Fruit fly (Drosophila melanogaster) whole organism, embryonic: Measurements from ENCODE around the gene CG34398.

ENCODE experiments used
- BtbVII ChIP-seq: fragments of 200-800 bp; sonication (Bioruptor generic); optimal IDR thresholded peaks from 3 replicates; lab custom pipeline; 2017; ENCODE audit warnings: missing biosample characterization, mild to moderate bottlenecking, missing genetic modification characterization
- CG10979 ChIP-seq: fragments of 200-800 bp; sonication (Bioruptor generic); optimal IDR thresholded peaks from 2 replicates; lab custom pipeline; 2018; ENCODE audit warnings: missing biosample characterization, mild to moderate bottlenecking, missing genetic modification characterization, moderate library complexity
- CG11247 ChIP-seq: fragments of 200-800 bp; sonication (Bioruptor generic); IDR thresholded peaks from 2 replicates; pipeline ENCODE4 v1.3.6; 2022; ENCODE audit warnings: missing biosample characterization, missing genetic modification characterization
- CG12942 ChIP-seq: fragments of 200-800 bp; sonication (Bioruptor generic); optimal IDR thresholded peaks from 3 replicates; lab custom pipeline; 2016; ENCODE audit warnings: missing biosample characterization, missing genetic modification characterization
- CG15514 ChIP-seq: fragments of 200-800 bp; sonication (Bioruptor generic); optimal IDR thresholded peaks from 3 replicates; lab custom pipeline; 2017; ENCODE audit warnings: missing biosample characterization, missing genetic modification characterization, mild to moderate bottlenecking, moderate library complexity, missing genetic modification reagents
- CG16813 ChIP-seq: fragments of 200-800 bp; sonication (Bioruptor generic); IDR thresholded peaks from 3 replicates; pipeline ENCODE4 v1.3.6; 2022; ENCODE audit warnings: missing biosample characterization, missing genetic modification characterization; ENCODE audit not compliant: partially characterized antibody
- CG17802 ChIP-seq: fragments of 200-800 bp; sonication (Bioruptor generic); optimal IDR thresholded peaks from 2 replicates; lab custom pipeline; 2018; ENCODE audit warnings: missing biosample characterization, mild to moderate bottlenecking, missing genetic modification characterization, moderate library complexity
- CG18764 ChIP-seq: fragments of 200-800 bp; sonication (Bioruptor generic); optimal IDR thresholded peaks from 3 replicates; lab custom pipeline; 2016; ENCODE audit warnings: missing biosample characterization, missing genetic modification characterization
- CG31388 ChIP-seq: fragments of 200-800 bp; sonication (Bioruptor generic); optimal IDR thresholded peaks from 2 replicates; lab custom pipeline; 2016; ENCODE audit warnings: missing biosample characterization, missing genetic modification characterization
- CG34376 ChIP-seq: fragments of 200-800 bp; sonication (Bioruptor generic); optimal IDR thresholded peaks from 2 replicates; lab custom pipeline; 2018; ENCODE audit warnings: missing biosample characterization, mild to moderate bottlenecking, missing genetic modification characterization
- CG3726 ChIP-seq: fragments of 200-800 bp; sonication (Bioruptor generic); IDR thresholded peaks from 3 replicates; pipeline ENCODE4, ENCODE4 v1.3.6; 2022; ENCODE audit warnings: missing biosample characterization, missing genetic modification characterization
- CG43689 ChIP-seq: fragments of 200-800 bp; sonication (Bioruptor generic); IDR thresholded peaks from 2 replicates; pipeline ENCODE4 v1.3.6; 2022; ENCODE audit warnings: missing biosample characterization, missing genetic modification characterization
- CG4617 ChIP-seq: fragments of 200-800 bp; sonication (Bioruptor generic); optimal IDR thresholded peaks from 3 replicates; lab custom pipeline; 2016; ENCODE audit warnings: missing biosample characterization, missing genetic modification characterization, borderline replicate concordance
- CG6175 ChIP-seq: fragments of 200-800 bp; sonication (Bioruptor generic); IDR thresholded peaks from 3 replicates; pipeline ENCODE4 v1.3.6; 2022; ENCODE audit warnings: missing biosample characterization, missing genetic modification characterization
- CG6254 ChIP-seq: fragments of 200-800 bp; sonication (Bioruptor generic); optimal IDR thresholded peaks from 3 replicates; lab custom pipeline; 2017; ENCODE audit warnings: mild to moderate bottlenecking, missing biosample characterization, missing genetic modification reagents, missing genetic modification characterization
- CG6683 ChIP-seq: fragments of 200-800 bp; sonication (Bioruptor generic); optimal IDR thresholded peaks from 2 replicates; lab custom pipeline; 2017; ENCODE audit warnings: missing biosample characterization, mild to moderate bottlenecking, missing genetic modification characterization, missing genetic modification reagents
- CG8281 ChIP-seq: fragments of 200-800 bp; sonication (Bioruptor generic); optimal IDR thresholded peaks from 2 replicates; lab custom pipeline; 2018; ENCODE audit warnings: missing biosample characterization, mild to moderate bottlenecking, missing genetic modification characterization, moderate library complexity
- Ets65A ChIP-seq: fragments of 200-800 bp; sonication (Bioruptor generic); peaks from one replicate; lab custom pipeline; 2016; ENCODE audit warnings: missing biosample characterization, missing genetic modification characterization
- GATAe ChIP-seq: fragments of 200-800 bp; sonication (Bioruptor generic); conservative IDR thresholded peaks from 2 replicates; pipeline ENCODE4 v1.3.6; 2022; ENCODE audit warnings: missing biosample characterization, missing genetic modification characterization
- HLHmδ ChIP-seq: fragments of 200-800 bp; sonication (Bioruptor generic); optimal IDR thresholded peaks from 2 replicates; lab custom pipeline; 2018; ENCODE audit warnings: missing biosample characterization, mild to moderate bottlenecking, missing genetic modification characterization, moderate library complexity
- Hr51 ChIP-seq, 2 experiments: fragments of 200-800 bp; sonication (Bioruptor generic); optimal IDR thresholded peaks; 2 replicates in 1 of 2; 3 replicates in 1 of 2; lab custom pipeline; 2016 to 2018; ENCODE audit warnings: missing biosample characterization in 2 of 2, missing genetic modification characterization in 2 of 2, mild to moderate bottlenecking in 1 of 2, moderate library complexity in 1 of 2
- Jarid2 ChIP-seq: fragments of 200-800 bp; sonication (Bioruptor generic); optimal IDR thresholded peaks from 3 replicates; lab custom pipeline; 2017; ENCODE audit warnings: mild to moderate bottlenecking, missing biosample characterization, missing genetic modification reagents, missing genetic modification characterization
- Med ChIP-seq: fragments of 200-800 bp; sonication (Bioruptor generic); peaks from one replicate; lab custom pipeline; 2016; ENCODE audit warnings: missing biosample characterization, missing genetic modification characterization, mild to moderate bottlenecking, inconsistent platforms, moderate library complexity
- Side ChIP-seq: fragments of 200-800 bp; sonication (Bioruptor generic); optimal IDR thresholded peaks from 2 replicates; lab custom pipeline; 2016; ENCODE audit warnings: missing biosample characterization, missing genetic modification characterization
- Usf ChIP-seq: fragments of 200-800 bp; sonication (Bioruptor generic); optimal IDR thresholded peaks from 2 replicates; lab custom pipeline; 2017; ENCODE audit warnings: missing genotype, missing biosample characterization, missing genetic modification characterization
- ara ChIP-seq: fragments of 200-800 bp; sonication (Bioruptor generic); IDR thresholded peaks from 2 replicates; pipeline ENCODE4 v1.3.6; 2022; ENCODE audit warnings: missing biosample characterization, missing genetic modification characterization
- bcd ChIP-seq: fragments of 200-800 bp; sonication (Bioruptor generic); optimal IDR thresholded peaks from 2 replicates; lab custom pipeline; 2017; ENCODE audit warnings: missing biosample characterization, mild to moderate bottlenecking, missing genetic modification characterization
- bsh ChIP-seq, 2 experiments: fragments of 200-800 bp; sonication (Bioruptor generic); optimal IDR thresholded peaks; 2 replicates each; lab custom pipeline; 2017 to 2018; ENCODE audit warnings: mild to moderate bottlenecking in 2 of 2, missing biosample characterization in 2 of 2, missing genetic modification characterization in 2 of 2, moderate library complexity in 1 of 2
- cato ChIP-seq: fragments of 200-800 bp; sonication (Bioruptor generic); optimal IDR thresholded peaks from 2 replicates; lab custom pipeline; 2016; ENCODE audit warnings: missing biosample characterization, missing genetic modification characterization, borderline replicate concordance
- chinmo ChIP-seq: fragments of 200-800 bp; sonication (Bioruptor generic); IDR thresholded peaks from 4 replicates; pipeline ENCODE4 v1.3.6; 2022; ENCODE audit warnings: missing biosample characterization, missing genetic modification characterization; ENCODE audit not compliant: partially characterized antibody
- crol ChIP-seq: fragments of 200-800 bp; sonication (Bioruptor generic); IDR thresholded peaks from 2 replicates; pipeline ENCODE4 v1.3.6; 2022; ENCODE audit warnings: missing biosample characterization, missing genetic modification characterization
- dmrt99B ChIP-seq: fragments of 200-800 bp; sonication (Bioruptor generic); optimal IDR thresholded peaks from 2 replicates; lab custom pipeline; 2018; ENCODE audit warnings: missing biosample characterization, mild to moderate bottlenecking, missing genetic modification characterization, moderate library complexity
- exex ChIP-seq: fragments of 200-800 bp; sonication (Bioruptor generic); optimal IDR thresholded peaks from 4 replicates; lab custom pipeline; 2018; ENCODE audit warnings: missing biosample characterization, mild to moderate bottlenecking, missing genetic modification characterization, moderate library complexity
- gem ChIP-seq: fragments of 200-800 bp; sonication (Bioruptor generic); optimal IDR thresholded peaks from 2 replicates; lab custom pipeline; 2019; ENCODE audit warnings: missing biosample characterization, mild to moderate bottlenecking, missing genetic modification characterization, moderate library complexity
- grn ChIP-seq: fragments of 200-800 bp; sonication (Bioruptor generic); optimal IDR thresholded peaks from 3 replicates; lab custom pipeline; 2017; ENCODE audit warnings: missing biosample characterization, missing genetic modification characterization
- hth ChIP-seq: fragments of >200 bp; optimal IDR thresholded peaks from 2 replicates; lab custom pipeline; 2017; ENCODE audit warnings: inconsistent platforms
- ind ChIP-seq: fragments of 200-800 bp; sonication (Bioruptor generic); optimal IDR thresholded peaks from 3 replicates; lab custom pipeline; 2016; ENCODE audit warnings: missing biosample characterization, missing genetic modification characterization
- lab ChIP-seq: fragments of 200-800 bp; sonication (Bioruptor generic); optimal IDR thresholded peaks from 3 replicates; lab custom pipeline; 2017; ENCODE audit warnings: missing biosample characterization, missing genetic modification characterization, mild to moderate bottlenecking, moderate library complexity, missing genetic modification reagents
- lilli ChIP-seq: fragments of 200-800 bp; sonication (Bioruptor generic); optimal IDR thresholded peaks from 3 replicates; lab custom pipeline; 2016; ENCODE audit warnings: missing biosample characterization, missing genetic modification characterization
- lmd ChIP-seq: fragments of 200-800 bp; sonication (Bioruptor generic); IDR thresholded peaks from 2 replicates; pipeline ENCODE4 v1.3.6; 2022; ENCODE audit warnings: missing biosample characterization, missing genetic modification characterization
- lov ChIP-seq, 2 experiments: fragments of 200-800 bp in 1 of 2; fragments of >200 bp in 1 of 2; sonication (Bioruptor generic) in 1 of 2; IDR thresholded peaks in 1 of 2; optimal IDR thresholded peaks in 1 of 2; 2 replicates in 1 of 2; 3 replicates in 1 of 2; pipeline versions ENCODE4 v1.3.6 to Lab custom; 2017 to 2022; ENCODE audit warnings: missing biosample characterization in 1 of 2, missing genetic modification characterization in 1 of 2
- sim ChIP-seq: fragments of 200-800 bp; sonication (Bioruptor generic); IDR thresholded peaks from 2 replicates; pipeline ENCODE4 v1.3.6; 2022; ENCODE audit warnings: missing biosample characterization, missing genetic modification characterization
- sisA ChIP-seq: fragments of 200-800 bp; sonication (Bioruptor generic); IDR thresholded peaks from 2 replicates; pipeline ENCODE4 v1.3.6; 2022; ENCODE audit warnings: missing biosample characterization, missing genetic modification characterization
- tgo ChIP-seq: fragments of 200-800 bp; sonication (Bioruptor generic); IDR thresholded peaks from 3 replicates; pipeline ENCODE4 v1.3.6; 2022; ENCODE audit warnings: missing biosample characterization, missing genetic modification characterization
- ttk ChIP-seq: fragments of 200-800 bp; sonication (Bioruptor generic); IDR thresholded peaks from 2 replicates; pipeline ENCODE4 v2.1.2; 2022; ENCODE audit warnings: missing biosample characterization, missing genetic modification characterization
- vnd ChIP-seq: fragments of 200-800 bp; sonication (Bioruptor generic); IDR thresholded peaks from 3 replicates; pipeline ENCODE4 v1.3.6; 2022; ENCODE audit warnings: missing biosample characterization, missing genetic modification characterization; ENCODE audit not compliant: partially characterized antibody
- yki ChIP-seq: fragments of >200 bp; optimal IDR thresholded peaks from 3 replicates; lab custom pipeline; 2018
- zfh1 ChIP-seq: fragments of 200-800 bp; sonication (Bioruptor generic); IDR thresholded peaks from 3 replicates; pipeline ENCODE4 v1.3.6; 2022; ENCODE audit warnings: missing biosample characterization, missing genetic modification characterization

CG34398 gene

dm6 chr2L:8933710-8934242 is 35.2 kb downstream of the CG34398 start, which contains the start of gene Tsp29Fa:
Gene Tsp29Fa (plus strand): TSS chr2L:8933962.
- TF ChIP-seq Jarid2 (GFP tag; lab: Kevin White, UChicago) (peak; percentile 17), chinmo (GFP tag; lab: Robert Waterston, UW) (0 out of 4 replicates have a peak, but pooled peaks have one; percentile 45), dmrt99B (no peak), zfh1 (GFP tag; lab: Robert Waterston, UW) (no peak), lab (GFP tag; lab: Kevin White, UChicago) (peak; percentile 0), GATAe (peak; percentile 40; the same call in 1 of the 2 replicates), gem (tag; lab: Kevin White, UChicago) (no peak), CG17802 (tag; lab: Kevin White, UChicago) (no peak), Ets65A (GFP tag; lab: Kevin White, UChicago) (peak; percentile 57), bsh (GFP tag; optimal IDR thresholded peaks at IDR 0.05; lab: Kevin White, UChicago) (no peak), CG3726 (GFP tag; lab: Robert Waterston, UW) (no peak), vnd (GFP tag; lab: Robert Waterston, UW) (0 out of 3 replicates have a peak, but pooled peaks have one; percentile 33), CG11247 (GFP tag; lab: Robert Waterston, UW) (no peak), tgo (GFP tag; lab: Robert Waterston, UW) (no peak), CG34376 (GFP tag; lab: Kevin White, UChicago) (peak; percentile 71), Med (GFP tag; lab: Kevin White, UChicago) (peak; percentile 9), CG10979 (tag; lab: Kevin White, UChicago) (no peak), grn (peak; percentile 80), exex (tag; lab: Kevin White, UChicago) (peak; percentile 64), CG8281 (peak; percentile 23)

- peak; percentile 63; the same call in 1 of the 2 replicates for TF ChIP-seq GATAe
- TF ChIP-seq CG15514 (GFP tag; lab: Kevin White, UChicago) = peak; percentile 62
- peak; percentile 35 for TF ChIP-seq CG12942 (GFP tag; lab: Kevin White, UChicago)
- no peak for TF ChIP-seq yki (lab: Kevin White, UChicago)
- no peak for TF ChIP-seq hth (lab: Kevin White, UChicago)
- TF ChIP-seq sisA (GFP tag; lab: Robert Waterston, UW) = peak; percentile 60
- peak; percentile 58 for TF ChIP-seq Usf (GFP tag; lab: Kevin White, UChicago)
- TF ChIP-seq BtbVII (GFP tag; lab: Kevin White, UChicago) = peak; percentile 70
- TF ChIP-seq ttk = peak; percentile 51
- TF ChIP-seq HLHmδ (GFP tag; lab: Kevin White, UChicago) = no peak
- TF ChIP-seq CG6683 (GFP tag; lab: Kevin White, UChicago) = peak; percentile 62
- peak; percentile 0 for TF ChIP-seq CG4617
- TF ChIP-seq bcd (GFP tag; lab: Kevin White, UChicago) = peak; percentile 75
- no peak for TF ChIP-seq CG43689 (GFP tag; lab: Robert Waterston, UW)
- TF ChIP-seq CG18764 (GFP tag; lab: Kevin White, UChicago) = peak; percentile 38
- peak in 1 of 2 experiments; percentile 90 for TF ChIP-seq Hr51 (GFP tag; optimal IDR thresholded peaks at IDR 0.05; lab: Kevin White, UChicago)
- peak; percentile 45; the same call in 1 of the 2 replicates for TF ChIP-seq ara
- TF ChIP-seq CG6254 (GFP tag; lab: Kevin White, UChicago) = no peak
- no peak for TF ChIP-seq CG6175 (GFP tag; lab: Robert Waterston, UW)
- TF ChIP-seq Side (GFP tag; lab: Kevin White, UChicago) = peak; percentile 40
- TF ChIP-seq cato = peak; percentile 1
- TF ChIP-seq CG16813 = no peak
- peak; percentile 37 for TF ChIP-seq CG31388 (GFP tag; lab: Kevin White, UChicago)
- TF ChIP-seq lmd = peak; percentile 75
- no peak for TF ChIP-seq crol (GFP tag; lab: Robert Waterston, UW)
- TF ChIP-seq lilli (GFP tag; lab: Kevin White, UChicago) = peak; percentile 76
- TF ChIP-seq lov (optimal IDR thresholded peaks at IDR 0.05; lab: Kevin White, UChicago) = no peak
- no peak for TF ChIP-seq lov (GFP tag; IDR thresholded peaks at IDR 0.05; lab: Robert Waterston, UW)
- TF ChIP-seq sim = no peak
- TF ChIP-seq ind (GFP tag; lab: Kevin White, UChicago) = peak; percentile 73
Observed at dm6 chr2L:8937003-8937402, 38.4 kb downstream of the CG34398 start, which contains the start of gene Tsp29Fb. Gene Tsp29Fb (plus strand): TSS chr2L:8937390.
